Fruit fly (Drosophila melanogaster): ENCODE measurements around the gene ng4.

The ng4 gene

dm6 chrX:3244120-3244519, at the start of gene ng4:
ng4 (minus strand) TSS chrX:3244220.
- TF ChIP-seq sage (GFP tag; optimal IDR thresholded peaks at IDR 0.05) (no peak), usp (GFP tag; optimal IDR thresholded peaks at IDR 0.05) (no peak), N (GFP tag; optimal IDR thresholded peaks at IDR 0.05) (no peak), woc (GFP tag; optimal IDR thresholded peaks at IDR 0.05) (no peak), fru (GFP tag; optimal IDR thresholded peaks at IDR 0.05) (no peak), Myc (optimal IDR thresholded peaks at IDR 0.05) (no peak), Jra (GFP tag; optimal IDR thresholded peaks at IDR 0.05) (no peak), Hr83 (GFP tag; optimal IDR thresholded peaks at IDR 0.05; ENCODE audit: poor library complexity, severe bottlenecking) (no peak), dl (GFP tag; optimal IDR thresholded peaks at IDR 0.05; ENCODE audit: insufficient read depth in 1 of 2, partially characterized antibody in 2 of 2) (no peak), HLH106 (tag; optimal IDR thresholded peaks at IDR 0.05) (no peak), brk (GFP tag; optimal IDR thresholded peaks at IDR 0.05) (no peak), h (GFP tag; optimal IDR thresholded peaks at IDR 0.05) (no peak), lola (GFP tag; optimal IDR thresholded peaks at IDR 0.05) (no peak), Rel (GFP tag; optimal IDR thresholded peaks at IDR 0.05) (no peak), Rel (tag; optimal IDR thresholded peaks at IDR 0.05) (no peak), OdsH (GFP tag; optimal IDR thresholded peaks at IDR 0.05) (no peak), jim (GFP tag; optimal IDR thresholded peaks at IDR 0.05) (no peak)

DNA sequence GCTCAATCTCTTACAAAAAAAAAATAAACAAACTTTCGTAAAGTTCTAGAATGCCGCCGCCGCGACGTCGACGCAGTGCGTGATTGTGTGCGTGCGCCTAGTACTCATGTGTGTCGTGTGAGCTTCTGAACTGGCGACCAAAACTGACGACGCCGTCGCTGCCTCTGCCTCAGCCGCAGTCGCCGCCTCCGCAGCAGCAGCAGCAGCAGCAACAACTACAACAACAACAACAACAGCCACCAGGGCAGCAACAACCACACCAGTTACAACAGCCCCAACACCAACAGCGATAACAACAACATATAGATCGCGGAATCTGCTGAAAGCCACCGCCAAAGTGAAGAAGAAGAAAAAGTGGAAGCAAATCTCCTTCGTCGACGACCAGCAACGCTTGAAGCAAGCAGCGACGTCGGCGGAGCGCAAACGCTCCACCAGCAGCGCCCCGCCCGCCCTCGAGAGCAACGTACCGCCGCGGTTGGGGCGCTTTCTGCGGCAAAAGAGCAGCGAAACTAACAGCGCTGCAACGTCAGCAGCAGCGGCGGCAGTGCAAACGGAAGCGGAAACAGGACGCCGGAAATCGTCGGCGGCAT, 47.1 kb upstream of the ng4 start:
- TF ChIP-seq Rel (GFP tag; optimal IDR thresholded peaks at IDR 0.05), result no peak
- no peak for TF ChIP-seq Rel (tag; optimal IDR thresholded peaks at IDR 0.05)
- no peak for TF ChIP-seq Mio (GFP tag; optimal IDR thresholded peaks at IDR 0.05)

dm6 chrX:3288909-3289706, 45.1 kb upstream of the ng4 start:
- no peak for TF ChIP-seq CG9705 (GFP tag; optimal IDR thresholded peaks at IDR 0.05)
- no peak for TF ChIP-seq lola (GFP tag; optimal IDR thresholded peaks at IDR 0.05)
- TF ChIP-seq Rel (GFP tag; optimal IDR thresholded peaks at IDR 0.05), result no peak
- no peak for TF ChIP-seq Rel (tag; optimal IDR thresholded peaks at IDR 0.05)
- no peak for TF ChIP-seq CG32264 (GFP tag; optimal IDR thresholded peaks at IDR 0.05)
- TF ChIP-seq br (GFP tag; optimal IDR thresholded peaks at IDR 0.05), result peak; percentile 10
- peak; percentile 41 for TF ChIP-seq h (GFP tag; optimal IDR thresholded peaks at IDR 0.05)
- no peak for TF ChIP-seq HLH106 (tag; optimal IDR thresholded peaks at IDR 0.05)
- no peak for TF ChIP-seq CrebA (GFP tag; optimal IDR thresholded peaks at IDR 0.05; ENCODE audit: borderline replicate concordance)
- no peak for TF ChIP-seq Dif (GFP tag; optimal IDR thresholded peaks at IDR 0.05; ENCODE audit: partially characterized antibody)
- TF ChIP-seq dsf (GFP tag; optimal IDR thresholded peaks at IDR 0.05; ENCODE audit: borderline replicate concordance), result no peak
- TF ChIP-seq brk (GFP tag; optimal IDR thresholded peaks at IDR 0.05), result no peak
- no peak for TF ChIP-seq sage (GFP tag; optimal IDR thresholded peaks at IDR 0.05)
- TF ChIP-seq Jra (GFP tag; optimal IDR thresholded peaks at IDR 0.05), result no peak
- TF ChIP-seq Mio (GFP tag; optimal IDR thresholded peaks at IDR 0.05), result no peak
- TF ChIP-seq OdsH (GFP tag; optimal IDR thresholded peaks at IDR 0.05), result peak; percentile 5
- TF ChIP-seq Myc (optimal IDR thresholded peaks at IDR 0.05), result no peak
- TF ChIP-seq tai (GFP tag; optimal IDR thresholded peaks at IDR 0.05), result no peak
- TF ChIP-seq Vsx2 (GFP tag; optimal IDR thresholded peaks at IDR 0.05; ENCODE audit: partially characterized antibody), result no peak
- TF ChIP-seq foxo (GFP tag; optimal IDR thresholded peaks at IDR 0.05), result no peak
- TF ChIP-seq jim (GFP tag; optimal IDR thresholded peaks at IDR 0.05), result no peak
- TF ChIP-seq woc (GFP tag; optimal IDR thresholded peaks at IDR 0.05), result no peak
- no peak for TF ChIP-seq ey (GFP tag; optimal IDR thresholded peaks at IDR 0.05)
- no peak for TF ChIP-seq usp (GFP tag; optimal IDR thresholded peaks at IDR 0.05)
- no peak for TF ChIP-seq Hr78 (GFP tag; optimal IDR thresholded peaks at IDR 0.05)
- no peak for TF ChIP-seq GATAd (GFP tag; optimal IDR thresholded peaks at IDR 0.05)
- no peak for TF ChIP-seq sv (GFP tag; optimal IDR thresholded peaks at IDR 0.05)
- peak; percentile 52 for TF ChIP-seq fru (GFP tag; optimal IDR thresholded peaks at IDR 0.05)
- no peak for TF ChIP-seq dmrt93B (GFP tag; optimal IDR thresholded peaks at IDR 0.05)
- TF ChIP-seq Hnf4 (GFP tag; optimal IDR thresholded peaks at IDR 0.05), result no peak
- no peak for TF ChIP-seq dl (GFP tag; optimal IDR thresholded peaks at IDR 0.05; ENCODE audit: insufficient read depth in 1 of 2, partially characterized antibody in 2 of 2)
- TF ChIP-seq Sp1 (GFP tag; optimal IDR thresholded peaks at IDR 0.05), result peak; percentile 7
- peak; percentile 68 for TF ChIP-seq pan (optimal IDR thresholded peaks at IDR 0.05)
- TF ChIP-seq psq (GFP tag; optimal IDR thresholded peaks at IDR 0.05), result peak; percentile 43
- TF ChIP-seq Hr83 (GFP tag; optimal IDR thresholded peaks at IDR 0.05; ENCODE audit: poor library complexity, severe bottlenecking), result no peak
- TF ChIP-seq N (GFP tag; optimal IDR thresholded peaks at IDR 0.05), result peak; percentile 44
- TF ChIP-seq Abd-B (GFP tag; optimal IDR thresholded peaks at IDR 0.05), result no peak
- peak; percentile 97 for TF ChIP-seq Dfd (GFP tag; optimal IDR thresholded peaks at IDR 0.05)
- peak; percentile 23 for TF ChIP-seq rgr (GFP tag; optimal IDR thresholded peaks at IDR 0.05)
